Worm (Caenorhabditis elegans) whole organism, early embryonic: ENCODE measurements around the gene eral-1.

Experiments
- F13C5.2 ChIP-seq: sonication (generic microtip); optimal IDR thresholded peaks from 2 replicates; lab custom pipeline; 2017; ENCODE audit warnings: mild to moderate bottlenecking, missing genetic modification characterization, inconsistent platforms, missing compliant biosample characterization
- ama-1 ChIP-seq: fragments of 150-350 bp; optimal IDR thresholded peaks from 2 replicates; lab custom pipeline; 2014
- ceh-13 ChIP-seq: fragments of 200-800 bp; sonication (Bioruptor generic); optimal IDR thresholded peaks from 2 replicates; lab custom pipeline; 2018; ENCODE audit warnings: mild to moderate bottlenecking, missing genetic modification characterization, missing compliant biosample characterization
- ets-7 ChIP-seq: sonication (generic microtip); optimal IDR thresholded peaks from 2 replicates; lab custom pipeline; 2016; ENCODE audit warnings: missing genotype, missing genetic modification characterization, missing compliant biosample characterization
- hnd-1 ChIP-seq: sonication (generic microtip); optimal IDR thresholded peaks from 2 replicates; lab custom pipeline; 2016; ENCODE audit warnings: missing genetic modification characterization, missing compliant biosample characterization
- tbx-11 ChIP-seq: fragments of 200-800 bp; sonication (Bioruptor generic); IDR thresholded peaks from 2 replicates; pipeline ENCODE4 v1.3.6; 2022; ENCODE audit warnings: missing genetic modification characterization, missing compliant biosample characterization
- tbx-37 ChIP-seq: fragments of 200-800 bp; sonication (Bioruptor generic); conservative IDR thresholded peaks from 2 replicates; pipeline ENCODE4 v1.3.6; 2022; ENCODE audit warnings: missing genetic modification reagents, missing genetic modification characterization, missing compliant biosample characterization
- tra-4 ChIP-seq: sonication (generic microtip); optimal IDR thresholded peaks from 2 replicates; lab custom pipeline; 2017; ENCODE audit warnings: missing genetic modification characterization, missing compliant biosample characterization

DNA sequence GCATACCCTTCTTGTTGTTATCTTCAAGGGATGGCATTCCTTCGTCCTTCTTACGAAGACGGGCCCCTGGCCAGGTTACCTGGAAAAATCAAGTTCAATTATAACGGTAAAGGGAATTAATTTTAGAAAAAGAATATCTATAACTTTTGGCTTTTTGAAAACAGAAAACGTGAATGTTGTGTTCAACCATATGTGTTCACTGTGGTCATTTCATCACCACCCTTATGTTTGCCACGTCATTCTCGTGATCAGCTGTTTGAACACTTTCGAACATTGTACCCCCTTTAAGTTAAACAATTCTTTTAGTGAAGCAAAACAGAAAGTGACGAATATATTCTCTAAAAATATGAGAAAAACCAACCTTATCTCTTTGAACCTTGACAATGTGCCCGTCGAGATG, 29.2 kb upstream of the eral-1 start:
- TF ChIP-seq F13C5.2 (tag; lab: Kevin White, UChicago) = no peak
- no peak for TF ChIP-seq tbx-37 (GFP tag; lab: Robert Waterston, UW)
- no peak for TF ChIP-seq ets-7 (tag; lab: Kevin White, UChicago)
- no peak for TF ChIP-seq ceh-13
- TF ChIP-seq hnd-1 (tag; lab: Kevin White, UChicago) = no peak
- TF ChIP-seq ama-1 (lab: Kevin White, UChicago) = no peak
- no peak for TF ChIP-seq tbx-11 (GFP tag; lab: Robert Waterston, UW)
- TF ChIP-seq tra-4 (tag; lab: Kevin White, UChicago) = no peak
